Worm (Caenorhabditis elegans): Measurements from ENCODE around the gene R07C12.3.

DNA sequence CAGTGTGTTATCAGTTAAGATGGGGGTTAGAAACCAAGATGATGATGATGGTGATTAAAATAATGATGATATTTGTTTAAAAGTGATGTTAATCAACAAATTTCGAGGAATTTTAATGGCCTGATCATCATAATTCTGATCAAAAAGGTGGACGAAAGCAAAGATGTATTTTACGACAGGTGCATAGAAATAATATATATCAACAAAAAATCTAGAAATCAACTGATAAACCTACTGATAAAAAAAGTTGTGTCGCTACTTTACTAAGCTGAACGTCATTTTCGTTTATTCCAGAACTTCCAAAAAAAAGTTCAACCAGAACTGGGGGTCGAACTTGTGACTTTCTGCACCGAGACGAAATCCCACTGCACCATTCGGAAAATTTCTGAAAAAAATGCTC lies 21.8 kb upstream of the R07C12.3 start, which contains the start of gene mul-1:
- TF ChIP-seq tbx-8 (GFP tag; optimal IDR thresholded peaks at IDR 0.05): no peak
- TF ChIP-seq unc-62 (GFP tag; optimal IDR thresholded peaks at IDR 0.05): no peak
- TF ChIP-seq elt-3 (tag; optimal IDR thresholded peaks at IDR 0.05): no peak
- TF ChIP-seq ztf-11 (tag; optimal IDR thresholded peaks at IDR 0.05): no peak
- no peak for TF ChIP-seq mab-5 (tag; optimal IDR thresholded peaks at IDR 0.05)
- TF ChIP-seq M03D4.4 (tag; optimal IDR thresholded peaks at IDR 0.05): no peak
- no peak for TF ChIP-seq ceh-39 (tag; optimal IDR thresholded peaks at IDR 0.05)
- no peak for TF ChIP-seq nhr-12 (tag; optimal IDR thresholded peaks at IDR 0.05)
- no peak for TF ChIP-seq mep-1 (tag; optimal IDR thresholded peaks at IDR 0.05)
- no peak for TF ChIP-seq lsy-2 (tag; optimal IDR thresholded peaks at IDR 0.05)
- TF ChIP-seq snpc-4 (tag; optimal IDR thresholded peaks at IDR 0.05): no peak

Measured in whole organism, mixed stage, embryonic.